ENCODE assay signal across 2 worm cellular contexts in genomic region chrV:12300780-12301460, ce11.
TF ChIP-seq lines count a peak whose summit lies in the region.

No protein-coding gene starts in this region.

TF ChIP-seq in whole organism, L1 larva, 84 proteins besides CTCF, POLR2A, EP300 and RAD21 (continued from another document):
- TF ChIP-seq lir-3 (tag; optimal IDR thresholded peaks at IDR 0.05; lab: Kevin White, UChicago; ENCODE audit: poor library complexity) = peak; percentile 34
- TF ChIP-seq blmp-1 (tag; optimal IDR thresholded peaks at IDR 0.05; lab: Kevin White, UChicago) = peak; percentile 24
- peak; percentile 50 for TF ChIP-seq tbx-2 (tag; optimal IDR thresholded peaks at IDR 0.05; lab: Kevin White, UChicago)
- TF ChIP-seq lin-14 (GFP tag; optimal IDR thresholded peaks at IDR 0.05; lab: Kevin White, UChicago) = peak; percentile 67
- TF ChIP-seq unc-86 (tag; optimal IDR thresholded peaks at IDR 0.05; lab: Kevin White, UChicago) = no peak
- TF ChIP-seq nhr-12 (tag; optimal IDR thresholded peaks at IDR 0.05; lab: Kevin White, UChicago) = no peak
- no peak for TF ChIP-seq grh-1 (GFP tag; IDR thresholded peaks at IDR 0.05; lab: Robert Waterston, UW)
- peak in 1 of 3 experiments; percentile 31 for TF ChIP-seq dpl-1 (GFP tag; optimal IDR thresholded peaks at IDR 0.05; lab: Kevin White, UChicago)
- no peak for TF ChIP-seq sptf-1 (tag; optimal IDR thresholded peaks at IDR 0.05; lab: Kevin White, UChicago)
- no peak for TF ChIP-seq lin-39 (tag; optimal IDR thresholded peaks at IDR 0.05; lab: Kevin White, UChicago)
- no peak for TF ChIP-seq egl-27 (tag; optimal IDR thresholded peaks at IDR 0.05; lab: Kevin White, UChicago)
- TF ChIP-seq alr-1 (tag; optimal IDR thresholded peaks at IDR 0.05; lab: Kevin White, UChicago; ENCODE audit: borderline replicate concordance) = no peak
- TF ChIP-seq ceh-82 (tag; optimal IDR thresholded peaks at IDR 0.05; lab: Kevin White, UChicago) = no peak
- no peak for TF ChIP-seq mab-9 (GFP tag; IDR thresholded peaks at IDR 0.05; lab: Robert Waterston, UW)
- peak; percentile 60 for TF ChIP-seq snu-23 (GFP tag; optimal IDR thresholded peaks at IDR 0.05; lab: Kevin White, UChicago)
- TF ChIP-seq F16B12.6 (tag; optimal IDR thresholded peaks at IDR 0.05; lab: Kevin White, UChicago) = no peak
- peak; percentile 52 for TF ChIP-seq nhr-20 (tag; optimal IDR thresholded peaks at IDR 0.05; lab: Kevin White, UChicago)
- TF ChIP-seq mep-1 (tag; optimal IDR thresholded peaks at IDR 0.05; lab: Kevin White, UChicago) = peak; percentile 43
- peak; percentile 62 for TF ChIP-seq elt-2 (tag; optimal IDR thresholded peaks at IDR 0.05; lab: Kevin White, UChicago)
- TF ChIP-seq tlp-1 (tag; optimal IDR thresholded peaks at IDR 0.05; lab: Kevin White, UChicago) = no peak
- peak; percentile 22; the same call in 1 of the 2 replicates for TF ChIP-seq nhr-19 (GFP tag; conservative IDR thresholded peaks at IDR 0.05; lab: Robert Waterston, UW)
- TF ChIP-seq unc-130 (tag; optimal IDR thresholded peaks at IDR 0.05; lab: Kevin White, UChicago) = peak; percentile 62
- TF ChIP-seq isw-1 (GFP tag; IDR thresholded peaks at IDR 0.05; lab: Robert Waterston, UW) = no peak
- TF ChIP-seq mdl-1 (tag; optimal IDR thresholded peaks at IDR 0.05; lab: Kevin White, UChicago) = peak in 1 of 2 experiments; percentile 36
- TF ChIP-seq lin-35 (GFP tag; optimal IDR thresholded peaks at IDR 0.05; lab: Kevin White, UChicago) = peak in 1 of 2 experiments; percentile 60
- peak in 2 of 6 experiments; percentile 19 to 37 for TF ChIP-seq elt-3 (tag; optimal IDR thresholded peaks at IDR 0.05; lab: Kevin White, UChicago)
- peak; percentile 24 to 53 for TF ChIP-seq lsy-2 (tag; optimal IDR thresholded peaks at IDR 0.05; lab: Kevin White, UChicago)
- no peak for TF ChIP-seq ceh-88 (GFP tag; IDR thresholded peaks at IDR 0.05; lab: Robert Waterston, UW)
- TF ChIP-seq nhr-28 (tag; optimal IDR thresholded peaks at IDR 0.05; lab: Kevin White, UChicago) = no peak
- TF ChIP-seq nhr-11 (tag; optimal IDR thresholded peaks at IDR 0.05; lab: Kevin White, UChicago) = no peak

TF ChIP-seq in whole organism, L3 larva, 47 proteins besides CTCF, POLR2A, EP300 and RAD21 (continued from another document):
- TF ChIP-seq nhr-23 (tag; optimal IDR thresholded peaks at IDR 0.05; lab: Kevin White, UChicago) = peak; percentile 24
- no peak for TF ChIP-seq jun-1 (tag; optimal IDR thresholded peaks at IDR 0.05; lab: Kevin White, UChicago)
- no peak for TF ChIP-seq ceh-16 (tag; optimal IDR thresholded peaks at IDR 0.05; lab: Kevin White, UChicago)
- TF ChIP-seq nhr-77 (tag; optimal IDR thresholded peaks at IDR 0.05; lab: Kevin White, UChicago) = no peak
- TF ChIP-seq nhr-237 (tag; optimal IDR thresholded peaks at IDR 0.05; lab: Kevin White, UChicago) = no peak
- no peak for TF ChIP-seq fkh-10 (GFP tag; optimal IDR thresholded peaks at IDR 0.05; lab: Kevin White, UChicago)
- TF ChIP-seq elt-3 (tag; optimal IDR thresholded peaks at IDR 0.05; lab: Kevin White, UChicago) = no peak
- TF ChIP-seq pqm-1 (tag; optimal IDR thresholded peaks at IDR 0.05; lab: Kevin White, UChicago) = peak; percentile 13
